Worm (Caenorhabditis elegans) whole organism, L1 larva: Measurements from ENCODE around the gene cwp-1.

Source experiments
- C04F5.9 ChIP-seq: sonication (generic microtip); optimal IDR thresholded peaks from 2 replicates; lab custom pipeline; 2016; ENCODE audit warnings: missing genetic modification characterization, missing compliant biosample characterization
- C34B4.2 ChIP-seq: sonication (generic microtip); optimal IDR thresholded peaks from 2 replicates; lab custom pipeline; 2017; ENCODE audit warnings: mild to moderate bottlenecking, missing genetic modification characterization, missing compliant biosample characterization
- F16B12.6 ChIP-seq: fragments of 150-350 bp; optimal IDR thresholded peaks from 2 replicates; lab custom pipeline; 2014; ENCODE audit warnings: missing biosample characterization, missing genetic modification characterization
- Y116A8C.19 ChIP-seq: sonication (generic microtip); optimal IDR thresholded peaks from 2 replicates; lab custom pipeline; 2016; ENCODE audit warnings: missing compliant biosample characterization, missing genetic modification characterization, borderline replicate concordance
- alr-1 ChIP-seq: fragments of 200-800 bp; sonication (Bioruptor generic); optimal IDR thresholded peaks from 2 replicates; lab custom pipeline; 2018; ENCODE audit warnings: borderline replicate concordance, mild to moderate bottlenecking, missing genetic modification characterization, missing compliant biosample characterization
- blmp-1 ChIP-seq: fragments of 150-350 bp; optimal IDR thresholded peaks from 2 replicates; lab custom pipeline; 2014; ENCODE audit warnings: missing biosample characterization, missing genetic modification characterization
- ceh-82 ChIP-seq, 3 experiments: fragments of 150-350 bp in 1 of 3; sonication (generic microtip) in 2 of 3; optimal IDR thresholded peaks; 2 replicates each; lab custom pipeline; 2014 to 2017; ENCODE audit warnings: missing biosample characterization in 3 of 3, missing genetic modification characterization in 3 of 3
- ces-1 ChIP-seq: fragments of 150-350 bp; optimal IDR thresholded peaks from 2 replicates; lab custom pipeline; 2014; ENCODE audit warnings: missing biosample characterization, missing genetic modification reagents, missing genetic modification characterization
- dpl-1 ChIP-seq, 3 experiments: fragments of 150-350 bp in 2 of 3; sonication (generic microtip) in 1 of 3; optimal IDR thresholded peaks; 2 replicates each; lab custom pipeline; 2014 to 2017; ENCODE audit warnings: missing biosample characterization in 3 of 3, missing genetic modification characterization in 3 of 3, missing genetic modification reagents in 3 of 3
- efl-1 ChIP-seq, 4 experiments: fragments of 150-350 bp; optimal IDR thresholded peaks in 3 of 4; peaks in 1 of 4; 1 replicate in 1 of 4; 2 replicates in 3 of 4; lab custom pipeline; 2014; ENCODE audit warnings: missing biosample characterization in 2 of 4, missing genetic modification characterization in 2 of 4, missing genetic modification reagents in 2 of 4
- elt-3 ChIP-seq, 6 experiments: fragments of 150-350 bp in 1 of 6; sonication (generic microtip); optimal IDR thresholded peaks; 2 replicates each; lab custom pipeline; 2017 to 2018; ENCODE audit warnings: missing biosample characterization in 6 of 6, missing genetic modification characterization in 6 of 6, inconsistent platforms in 1 of 6
- fkh-4 ChIP-seq: sonication (generic microtip); optimal IDR thresholded peaks from 2 replicates; lab custom pipeline; 2016; ENCODE audit warnings: missing compliant biosample characterization, missing genetic modification characterization, borderline replicate concordance
- fos-1 ChIP-seq: fragments of 150-350 bp; optimal IDR thresholded peaks from 2 replicates; lab custom pipeline; 2014; ENCODE audit warnings: missing biosample characterization, missing genetic modification characterization
- hlh-17 ChIP-seq: fragments of 200-800 bp; sonication (Bioruptor generic); optimal IDR thresholded peaks from 2 replicates; lab custom pipeline; 2018; ENCODE audit warnings: missing genetic modification characterization, mild to moderate bottlenecking, missing compliant biosample characterization, moderate library complexity, borderline replicate concordance
- hlh-4 ChIP-seq: sonication (generic microtip); optimal IDR thresholded peaks from 2 replicates; lab custom pipeline; 2016; ENCODE audit warnings: mild to moderate bottlenecking, missing genetic modification characterization, missing compliant biosample characterization
- hpl-2 ChIP-seq: fragments of 150-350 bp; optimal IDR thresholded peaks from 2 replicates; lab custom pipeline; 2014; ENCODE audit warnings: missing biosample characterization, missing genetic modification reagents, missing genetic modification characterization
- isw-1 ChIP-seq: fragments of 200-800 bp; sonication (Bioruptor generic); IDR thresholded peaks from 2 replicates; pipeline ENCODE4 v1.3.6; 2022; ENCODE audit warnings: missing genetic modification characterization, missing compliant biosample characterization
- jun-1 ChIP-seq: fragments of 150-350 bp; optimal IDR thresholded peaks from 2 replicates; lab custom pipeline; 2014; ENCODE audit warnings: missing biosample characterization, missing genetic modification reagents, missing genetic modification characterization
- lin-13 ChIP-seq: fragments of 150-350 bp; optimal IDR thresholded peaks from 2 replicates; lab custom pipeline; 2014; ENCODE audit warnings: missing biosample characterization, missing genetic modification reagents, missing genetic modification characterization
- lin-35 ChIP-seq, 2 experiments: fragments of 150-350 bp; optimal IDR thresholded peaks; 2 replicates each; lab custom pipeline; 2014; ENCODE audit warnings: missing biosample characterization in 2 of 2, missing genetic modification characterization in 2 of 2, missing genetic modification reagents in 2 of 2
- lsy-2 ChIP-seq, 2 experiments: fragments of 150-350 bp; optimal IDR thresholded peaks; 2 replicates each; lab custom pipeline; 2014; ENCODE audit warnings: missing biosample characterization in 2 of 2, missing genetic modification characterization in 2 of 2
- mab-9 ChIP-seq: fragments of 200-800 bp; sonication (Bioruptor generic); IDR thresholded peaks from 2 replicates; pipeline ENCODE4 v1.3.6; 2022; ENCODE audit warnings: missing genetic modification reagents, missing genetic modification characterization, missing compliant biosample characterization
- mdl-1 ChIP-seq, 2 experiments: fragments of 150-350 bp; optimal IDR thresholded peaks; 2 replicates each; lab custom pipeline; 2014 to 2017; ENCODE audit warnings: missing biosample characterization in 2 of 2, missing genetic modification characterization in 2 of 2, inconsistent platforms in 1 of 2
- nhr-12 ChIP-seq: sonication (generic microtip); optimal IDR thresholded peaks from 2 replicates; lab custom pipeline; 2017; ENCODE audit warnings: missing biosample characterization, missing genetic modification characterization
- nhr-19 ChIP-seq: fragments of 200-800 bp; sonication (Bioruptor generic); conservative IDR thresholded peaks from 2 replicates; pipeline ENCODE4 v1.3.6; 2022; ENCODE audit warnings: missing genetic modification characterization, missing compliant biosample characterization
- nhr-237 ChIP-seq: fragments of 150-350 bp; optimal IDR thresholded peaks from 2 replicates; lab custom pipeline; 2014; ENCODE audit warnings: missing biosample characterization, missing genetic modification characterization
- nhr-28 ChIP-seq: fragments of 150-350 bp; optimal IDR thresholded peaks from 2 replicates; lab custom pipeline; 2014; ENCODE audit warnings: missing biosample characterization, missing genetic modification characterization
- nhr-47 ChIP-seq: sonication (generic microtip); optimal IDR thresholded peaks from 2 replicates; lab custom pipeline; 2016; ENCODE audit warnings: mild to moderate bottlenecking, missing genetic modification characterization, moderate library complexity, missing compliant biosample characterization
- nhr-77 ChIP-seq: fragments of 150-350 bp; optimal IDR thresholded peaks from 2 replicates; lab custom pipeline; 2014; ENCODE audit warnings: missing biosample characterization, missing genetic modification characterization
- nhr-84 ChIP-seq: sonication (generic microtip); optimal IDR thresholded peaks from 2 replicates; lab custom pipeline; 2017; ENCODE audit warnings: missing biosample characterization, missing genetic modification characterization
- nhr-85 ChIP-seq: sonication (generic microtip); peaks from one replicate; lab custom pipeline; 2016; ENCODE audit warnings: missing genetic modification characterization, inconsistent platforms, missing compliant biosample characterization
- nhr-90 ChIP-seq: sonication (generic microtip); optimal IDR thresholded peaks from 2 replicates; lab custom pipeline; 2016; ENCODE audit warnings: mild to moderate bottlenecking, missing genetic modification characterization, missing compliant biosample characterization; ENCODE audit not compliant: poor library complexity
- pag-3 ChIP-seq: sonication (generic microtip); optimal IDR thresholded peaks from 2 replicates; lab custom pipeline; 2017; ENCODE audit warnings: missing genetic modification characterization, mild to moderate bottlenecking, missing compliant biosample characterization, antibody characterized with exemption, borderline replicate concordance; ENCODE audit not compliant: insufficient read depth
- pqm-1 ChIP-seq: sonication (generic microtip); optimal IDR thresholded peaks from 3 replicates; lab custom pipeline; 2017; ENCODE audit warnings: missing biosample characterization, missing genetic modification characterization
- rnt-1 ChIP-seq: sonication (generic microtip); optimal IDR thresholded peaks from 2 replicates; lab custom pipeline; 2016; ENCODE audit warnings: mild to moderate bottlenecking, missing genetic modification characterization, moderate library complexity, missing compliant biosample characterization
- snpc-4 ChIP-seq: fragments of 150-350 bp; optimal IDR thresholded peaks from 2 replicates; lab custom pipeline; 2014; ENCODE audit warnings: missing biosample characterization, missing genetic modification characterization
- tlp-1 ChIP-seq: fragments of 150-350 bp; optimal IDR thresholded peaks from 2 replicates; lab custom pipeline; 2014; ENCODE audit warnings: missing biosample characterization, missing genetic modification characterization
- unc-62 ChIP-seq: fragments of 150-350 bp; optimal IDR thresholded peaks from 2 replicates; lab custom pipeline; 2014; ENCODE audit warnings: missing biosample characterization, missing genetic modification reagents, missing genetic modification characterization
- unc-86 ChIP-seq: sonication (generic microtip); optimal IDR thresholded peaks from 2 replicates; lab custom pipeline; 2016; ENCODE audit warnings: missing genetic modification characterization, missing compliant biosample characterization
- unc-98 ChIP-seq: fragments of 200-800 bp; sonication (Bioruptor generic); IDR thresholded peaks from 2 replicates; pipeline ENCODE4 v1.3.6; 2022; ENCODE audit warnings: missing genetic modification characterization, missing compliant biosample characterization
- zip-4 ChIP-seq: fragments of 200-800 bp; sonication (Bioruptor generic); optimal IDR thresholded peaks from 2 replicates; lab custom pipeline; 2018; ENCODE audit warnings: mild to moderate bottlenecking, missing genetic modification characterization, moderate library complexity, missing compliant biosample characterization

Gene cwp-1

ce11 chrV:4844591-4844990, 3.5 kb upstream of the cwp-1 start, which contains the start of gene abhd-5.2 (continued):
- TF ChIP-seq C34B4.2 (no peak), nhr-237 (tag; lab: Kevin White, UChicago) (peak; percentile 63), efl-1 (optimal IDR thresholded peaks at IDR 0.05; lab: Kevin White, UChicago) (peak; percentile 55 to 60), efl-1 (GFP tag; optimal IDR thresholded peaks at IDR 0.05 in 1 of 2; lab: Kevin White, UChicago) (peak in 1 of 2 experiments; percentile 50), unc-62 (GFP tag; lab: Kevin White, UChicago) (no peak), blmp-1 (no peak), lsy-2 (tag; optimal IDR thresholded peaks at IDR 0.05; lab: Kevin White, UChicago) (peak; percentile 39 to 55), lin-35 (GFP tag; optimal IDR thresholded peaks at IDR 0.05; lab: Kevin White, UChicago) (peak; percentile 46 to 76), fkh-4 (tag; lab: Kevin White, UChicago) (no peak)

- TF ChIP-seq nhr-84 (tag; lab: Kevin White, UChicago) (no peak), isw-1 (GFP tag; lab: Robert Waterston, UW) (no peak), nhr-28 (no peak), dpl-1 (GFP tag; optimal IDR thresholded peaks at IDR 0.05; lab: Kevin White, UChicago) (no peak), lin-13 (GFP tag; lab: Kevin White, UChicago) (no peak)
These were observed 1.5 kb upstream of the cwp-1 start, which contains the start of the genes cwp-2 and cwp-3 for ce11 chrV:4842544-4842943. TSS of gene cwp-2 (minus strand) at chrV:4842644. TSS of gene cwp-3 (plus strand) at chrV:4842836.

ce11 chrV:4839913-4840312, 1.2 kb downstream of the cwp-1 start, which contains the start of gene nas-9:
TSS of gene nas-9 (minus strand) at chrV:4840013.
- no peak for TF ChIP-seq ces-1 (GFP tag; lab: Kevin White, UChicago)
- TF ChIP-seq nhr-85 (tag; lab: Kevin White, UChicago), result peak; percentile 55
- no peak for TF ChIP-seq F16B12.6 (tag; lab: Kevin White, UChicago)
- TF ChIP-seq hlh-4 (tag; lab: Kevin White, UChicago), result no peak
- TF ChIP-seq jun-1 (tag; lab: Kevin White, UChicago), result no peak
- peak in 1 of 6 experiments; percentile 29 for TF ChIP-seq elt-3 (tag; optimal IDR thresholded peaks at IDR 0.05; lab: Kevin White, UChicago)
- TF ChIP-seq, all 84 proteins: peak for 2

- TF ChIP-seq efl-1 (optimal IDR thresholded peaks at IDR 0.05; lab: Kevin White, UChicago) (no peak), efl-1 (GFP tag; optimal IDR thresholded peaks at IDR 0.05 in 1 of 2; lab: Kevin White, UChicago) (peak in 1 of 2 experiments; percentile 47), zip-4 (GFP tag; lab: Kevin White, UChicago) (no peak), Y116A8C.19 (tag; lab: Kevin White, UChicago) (no peak), ces-1 (GFP tag; lab: Kevin White, UChicago) (no peak)
These were observed 6.8 kb downstream of the cwp-1 start, which contains the start of gene C37H5.14 for ce11 chrV:4834277-4834676. TSS of gene C37H5.14 (minus strand) at chrV:4834377.

ce11 chrV:4826710-4827380, 14.2 kb downstream of the cwp-1 start, which contains the start of the genes hsp-6 and C37H5.5:
TSS of gene hsp-6 (minus strand) at chrV:4826760.
TSS of gene C37H5.5 (plus strand) at chrV:4827360.
- TF ChIP-seq nhr-77 (tag; lab: Kevin White, UChicago) (peak; percentile 55), tlp-1 (tag; lab: Kevin White, UChicago) (no peak), nhr-12 (no peak), fos-1 (tag; lab: Kevin White, UChicago) (peak; percentile 10), nhr-90 (tag; lab: Kevin White, UChicago) (peak; percentile 79), alr-1 (tag; lab: Kevin White, UChicago) (no peak), unc-98 (GFP tag; lab: Robert Waterston, UW) (no peak), blmp-1 (no peak), nhr-47 (peak; percentile 83), mab-9 (GFP tag; lab: Robert Waterston, UW) (peak; percentile 18; the same call in 1 of the 2 replicates), mdl-1 (tag; optimal IDR thresholded peaks at IDR 0.05; lab: Kevin White, UChicago) (peak in 1 of 2 experiments; percentile 77), nhr-28 (no peak), hlh-17 (GFP tag; lab: Kevin White, UChicago) (no peak), efl-1 (optimal IDR thresholded peaks at IDR 0.05; lab: Kevin White, UChicago) (peak; percentile 78 to 83), efl-1 (GFP tag; optimal IDR thresholded peaks at IDR 0.05 in 1 of 2; lab: Kevin White, UChicago) (peak; percentile 67 to 97), ceh-82 (tag; optimal IDR thresholded peaks at IDR 0.05; lab: Kevin White, UChicago) (peak; percentile 36 to 89 (median 51)), C04F5.9 (tag; lab: Kevin White, UChicago) (no peak), snpc-4 (tag; lab: Kevin White, UChicago) (peak; percentile 72), pag-3 (tag; lab: Kevin White, UChicago) (no peak), unc-86 (tag; lab: Kevin White, UChicago) (peak; percentile 67), rnt-1 (tag; lab: Kevin White, UChicago) (peak; percentile 84), pqm-1 (tag; lab: Kevin White, UChicago) (no peak), hpl-2 (no peak), nhr-85 (tag; lab: Kevin White, UChicago) (peak; percentile 88), nhr-19 (GFP tag; lab: Robert Waterston, UW) (peak; percentile 75)
